3 fruit fly cellular contexts compared by ENCODE assay signal in the genomic region with DNA sequence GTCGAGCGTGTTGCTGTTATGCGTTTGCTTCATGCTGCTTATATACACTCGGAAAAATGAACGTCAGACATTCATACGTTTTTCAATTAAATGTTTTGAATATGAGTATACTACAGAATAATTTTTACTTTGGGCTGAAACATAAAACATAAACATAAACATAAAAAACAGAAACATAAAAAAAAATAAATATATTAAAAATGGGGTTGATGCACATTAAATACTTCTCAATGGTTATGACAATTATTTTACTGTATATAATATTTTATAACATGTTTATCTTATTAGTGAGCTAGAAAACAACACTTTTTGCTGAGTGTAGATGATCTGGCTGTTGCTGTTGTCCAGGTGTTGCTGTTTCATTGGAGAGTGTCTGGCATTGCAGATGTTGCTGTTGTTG.
TF ChIP-seq lines count a peak whose summit lies in the region.

No protein-coding gene starts in this region.

TF ChIP-seq in whole organism, embryonic, 481 proteins besides CTCF, POLR2A, EP300 and RAD21 (continued from another document and continues in another):
- peak; percentile 29 for TF ChIP-seq Blimp-1 (GFP tag; optimal IDR thresholded peaks at IDR 0.05; lab: Kevin White, UChicago)
- TF ChIP-seq phol (tag; optimal IDR thresholded peaks at IDR 0.05; lab: Kevin White, UChicago) = peak; percentile 52
- TF ChIP-seq mld (GFP tag; IDR thresholded peaks at IDR 0.05; lab: Robert Waterston, UW; ENCODE audit: partially characterized antibody) = no peak
- no peak for TF ChIP-seq kay (GFP tag; optimal IDR thresholded peaks at IDR 0.05; lab: Kevin White, UChicago)
- no peak for TF ChIP-seq Dad (GFP tag; optimal IDR thresholded peaks at IDR 0.05; lab: Kevin White, UChicago)
- no peak for TF ChIP-seq CG16815 (GFP tag; optimal IDR thresholded peaks at IDR 0.05; lab: Kevin White, UChicago)
- no peak for TF ChIP-seq CG6791 (GFP tag; IDR thresholded peaks at IDR 0.05; lab: Robert Waterston, UW; ENCODE audit: partially characterized antibody)
- no peak for TF ChIP-seq trem (tag; optimal IDR thresholded peaks at IDR 0.05; lab: Kevin White, UChicago)
- TF ChIP-seq pan (optimal IDR thresholded peaks at IDR 0.05; lab: Kevin White, UChicago) = no peak
- peak in 1 of 2 experiments; percentile 20 for TF ChIP-seq pan (GFP tag; optimal IDR thresholded peaks at IDR 0.05 in 1 of 2, IDR thresholded peaks at IDR 0.05 in 1 of 2)
- no peak for TF ChIP-seq dan (GFP tag; IDR thresholded peaks at IDR 0.05; lab: Robert Waterston, UW)
- no peak for TF ChIP-seq CG10431 (GFP tag; optimal IDR thresholded peaks at IDR 0.05; lab: Kevin White, UChicago)
- no peak for TF ChIP-seq lab (GFP tag; optimal IDR thresholded peaks at IDR 0.05; lab: Kevin White, UChicago)
- TF ChIP-seq Sox102F (GFP tag; optimal IDR thresholded peaks at IDR 0.05; lab: Kevin White, UChicago) = peak; percentile 68
- TF ChIP-seq chn (GFP tag; optimal IDR thresholded peaks at IDR 0.05; lab: Kevin White, UChicago) = no peak
- TF ChIP-seq CG17361 (GFP tag; IDR thresholded peaks at IDR 0.05; lab: Robert Waterston, UW) = 0 out of 3 replicates have a peak, but pooled peaks have one; percentile 46
- TF ChIP-seq CG9437 (GFP tag; optimal IDR thresholded peaks at IDR 0.05; lab: Kevin White, UChicago) = peak; percentile 9
- TF ChIP-seq H2.0 (GFP tag; IDR thresholded peaks at IDR 0.05; lab: Robert Waterston, UW) = no peak
- TF ChIP-seq CG10267 (tag; optimal IDR thresholded peaks at IDR 0.05; lab: Kevin White, UChicago) = peak; percentile 9
- TF ChIP-seq CG17829 (tag; optimal IDR thresholded peaks at IDR 0.05; lab: Kevin White, UChicago) = peak; percentile 10
- peak; percentile 67 for TF ChIP-seq dmrt99B (tag; optimal IDR thresholded peaks at IDR 0.05; lab: Kevin White, UChicago)
- peak; percentile 30 for TF ChIP-seq fd96Cb (tag; optimal IDR thresholded peaks at IDR 0.05; lab: Kevin White, UChicago)
- peak; percentile 41 for TF ChIP-seq CG18262 (tag; optimal IDR thresholded peaks at IDR 0.05; lab: Kevin White, UChicago)
- no peak for TF ChIP-seq sens-2 (GFP tag; IDR thresholded peaks at IDR 0.05; lab: Robert Waterston, UW)
- no peak for TF ChIP-seq CG5180 (GFP tag; optimal IDR thresholded peaks at IDR 0.05; lab: Kevin White, UChicago)
- no peak for TF ChIP-seq Spps (tag; optimal IDR thresholded peaks at IDR 0.05; lab: Kevin White, UChicago)
- no peak for TF ChIP-seq slou (GFP tag; optimal IDR thresholded peaks at IDR 0.05; lab: Kevin White, UChicago)
- TF ChIP-seq Dek (tag; optimal IDR thresholded peaks at IDR 0.05; lab: Kevin White, UChicago) = no peak
- 0 out of 2 replicates have a peak, but pooled peaks have one; percentile 15 for TF ChIP-seq E2f1 (GFP tag; IDR thresholded peaks at IDR 0.05; lab: Robert Waterston, UW)
- TF ChIP-seq Fer2 (tag; optimal IDR thresholded peaks at IDR 0.05; lab: Kevin White, UChicago) = no peak
- TF ChIP-seq NC2α (GFP tag; optimal IDR thresholded peaks at IDR 0.05; lab: Kevin White, UChicago) = no peak
- TF ChIP-seq pzg (GFP tag; optimal IDR thresholded peaks at IDR 0.05; lab: Kevin White, UChicago) = no peak
- TF ChIP-seq CG4820 (GFP tag; optimal IDR thresholded peaks at IDR 0.05; lab: Kevin White, UChicago) = no peak
- TF ChIP-seq lmd (GFP tag; IDR thresholded peaks at IDR 0.05; lab: Robert Waterston, UW) = no peak
- peak; percentile 13 for TF ChIP-seq Asciz (GFP tag; optimal IDR thresholded peaks at IDR 0.05; lab: Kevin White, UChicago)
- TF ChIP-seq nom (GFP tag; optimal IDR thresholded peaks at IDR 0.05; lab: Kevin White, UChicago) = peak; percentile 4
- TF ChIP-seq caup (GFP tag; optimal IDR thresholded peaks at IDR 0.05; lab: Kevin White, UChicago; ENCODE audit: severe bottlenecking) = no peak
- no peak for TF ChIP-seq Sin3A (optimal IDR thresholded peaks at IDR 0.05; lab: Kevin White, UChicago)
- TF ChIP-seq fru (optimal IDR thresholded peaks at IDR 0.05; lab: Kevin White, UChicago) = no peak
- TF ChIP-seq B-H2 (GFP tag; optimal IDR thresholded peaks at IDR 0.05; lab: Kevin White, UChicago) = no peak
- peak; percentile 36 for TF ChIP-seq CG2712 (tag; optimal IDR thresholded peaks at IDR 0.05; lab: Kevin White, UChicago)
- peak; percentile 17 for TF ChIP-seq zen (tag; optimal IDR thresholded peaks at IDR 0.05; lab: Kevin White, UChicago)
- TF ChIP-seq zfh2 (GFP tag; optimal IDR thresholded peaks at IDR 0.05; lab: Kevin White, UChicago) = no peak

TF ChIP-seq in whole organism, prepupa, 60 proteins besides CTCF, POLR2A, EP300 and RAD21 (continued from another document):
- peak; percentile 55 for TF ChIP-seq spab (GFP tag; optimal IDR thresholded peaks at IDR 0.05; lab: Kevin White, UChicago)
- TF ChIP-seq fd85E (GFP tag; optimal IDR thresholded peaks at IDR 0.05; lab: Kevin White, UChicago) = no peak
- peak; percentile 49 for TF ChIP-seq dac (GFP tag; optimal IDR thresholded peaks at IDR 0.05; lab: Kevin White, UChicago)
- TF ChIP-seq svp (GFP tag; lab: Kevin White, UChicago) = peak; percentile 55
- TF ChIP-seq CG15336 (GFP tag; IDR thresholded peaks at IDR 0.05; lab: Robert Waterston, UW) = peak; percentile 87
- TF ChIP-seq Ets21C (GFP tag; optimal IDR thresholded peaks at IDR 0.05; lab: Kevin White, UChicago) = no peak
- peak; percentile 69 for TF ChIP-seq Hr4 (GFP tag; optimal IDR thresholded peaks at IDR 0.05; lab: Kevin White, UChicago)
- peak; percentile 18 for TF ChIP-seq CG9139 (GFP tag; optimal IDR thresholded peaks at IDR 0.05; lab: Kevin White, UChicago)
- peak; percentile 70 for TF ChIP-seq pdm3 (GFP tag; optimal IDR thresholded peaks at IDR 0.05; lab: Kevin White, UChicago)
- no peak for TF ChIP-seq CG10669 (GFP tag; optimal IDR thresholded peaks at IDR 0.05; lab: Kevin White, UChicago)
- peak; percentile 79 for TF ChIP-seq CG4318 (GFP tag; optimal IDR thresholded peaks at IDR 0.05; lab: Kevin White, UChicago)
- peak in 1 of 2 experiments; percentile 77 for TF ChIP-seq salr (GFP tag; optimal IDR thresholded peaks at IDR 0.05; lab: Kevin White, UChicago)
- no peak for TF ChIP-seq Hr38 (GFP tag; optimal IDR thresholded peaks at IDR 0.05; lab: Kevin White, UChicago)
- peak; percentile 69 to 71 for TF ChIP-seq ss (GFP tag; optimal IDR thresholded peaks at IDR 0.05; lab: Kevin White, UChicago)
- TF ChIP-seq CG3919 (GFP tag; optimal IDR thresholded peaks at IDR 0.05; lab: Kevin White, UChicago) = peak; percentile 77
- TF ChIP-seq CG6792 (GFP tag; optimal IDR thresholded peaks at IDR 0.05; lab: Kevin White, UChicago) = peak; percentile 70
- TF ChIP-seq Lpt (GFP tag; optimal IDR thresholded peaks at IDR 0.05; lab: Kevin White, UChicago) = peak; percentile 78
- no peak for TF ChIP-seq Hr39 (GFP tag; optimal IDR thresholded peaks at IDR 0.05; lab: Kevin White, UChicago)
- peak; percentile 77 for TF ChIP-seq achi (GFP tag; optimal IDR thresholded peaks at IDR 0.05; lab: Kevin White, UChicago)
- TF ChIP-seq eg (GFP tag; IDR thresholded peaks at IDR 0.05; lab: Robert Waterston, UW) = peak; percentile 74
- TF ChIP-seq CG32006 (GFP tag; optimal IDR thresholded peaks at IDR 0.05; lab: Kevin White, UChicago) = peak; percentile 90
- TF ChIP-seq fd59A (GFP tag; optimal IDR thresholded peaks at IDR 0.05; lab: Kevin White, UChicago) = peak; percentile 46
- TF ChIP-seq fkh (GFP tag; optimal IDR thresholded peaks at IDR 0.05; lab: Kevin White, UChicago) = no peak
- peak; percentile 41 for TF ChIP-seq Sox14 (GFP tag; optimal IDR thresholded peaks at IDR 0.05; lab: Kevin White, UChicago)
- TF ChIP-seq net (GFP tag; optimal IDR thresholded peaks at IDR 0.05; lab: Kevin White, UChicago) = peak; percentile 78
- TF ChIP-seq Sox102F (GFP tag; optimal IDR thresholded peaks at IDR 0.05; lab: Kevin White, UChicago) = peak; percentile 35
- TF ChIP-seq CG16779 (tag; optimal IDR thresholded peaks at IDR 0.05; lab: Kevin White, UChicago) = no peak
- TF ChIP-seq Met (GFP tag; optimal IDR thresholded peaks at IDR 0.05; lab: Kevin White, UChicago) = peak; percentile 55
- TF ChIP-seq esn (GFP tag; optimal IDR thresholded peaks at IDR 0.05; lab: Kevin White, UChicago) = peak; percentile 61
- TF ChIP-seq CG10631 (GFP tag; optimal IDR thresholded peaks at IDR 0.05; lab: Kevin White, UChicago) = peak; percentile 73
- TF ChIP-seq CG8119 (GFP tag; IDR thresholded peaks at IDR 0.05; lab: Robert Waterston, UW) = peak; percentile 89
- TF ChIP-seq OdsH (GFP tag; optimal IDR thresholded peaks at IDR 0.05; lab: Kevin White, UChicago) = peak; percentile 72
- peak; percentile 62 for TF ChIP-seq CG6163 (GFP tag; IDR thresholded peaks at IDR 0.05; lab: Robert Waterston, UW)
- peak; percentile 63 for TF ChIP-seq CG7368 (GFP tag; optimal IDR thresholded peaks at IDR 0.05; lab: Kevin White, UChicago)
- peak; percentile 67 for TF ChIP-seq CG34406 (GFP tag; optimal IDR thresholded peaks at IDR 0.05; lab: Kevin White, UChicago)
- TF ChIP-seq Eip78C (GFP tag; lab: Kevin White, UChicago) = peak; percentile 92
- peak; percentile 19 for TF ChIP-seq CG31627 (GFP tag; optimal IDR thresholded peaks at IDR 0.05; lab: Kevin White, UChicago)
- peak; percentile 62 for TF ChIP-seq Ets96B (tag; optimal IDR thresholded peaks at IDR 0.05; lab: Kevin White, UChicago)

TF ChIP-seq in whole organism, wandering third instar larva, 38 proteins besides CTCF, POLR2A, EP300 and RAD21 (continued from another document):
- TF ChIP-seq Dif (GFP tag; optimal IDR thresholded peaks at IDR 0.05; lab: Kevin White, UChicago; ENCODE audit: partially characterized antibody) = no peak
- TF ChIP-seq psq (GFP tag; optimal IDR thresholded peaks at IDR 0.05; lab: Kevin White, UChicago) = peak; percentile 42
- TF ChIP-seq brk (GFP tag; optimal IDR thresholded peaks at IDR 0.05; lab: Kevin White, UChicago) = no peak
- TF ChIP-seq sage (GFP tag; optimal IDR thresholded peaks at IDR 0.05; lab: Kevin White, UChicago) = no peak
- no peak for TF ChIP-seq Abd-B (GFP tag; optimal IDR thresholded peaks at IDR 0.05; lab: Kevin White, UChicago)
- peak; percentile 49 for TF ChIP-seq h (GFP tag; optimal IDR thresholded peaks at IDR 0.05; lab: Kevin White, UChicago)
- TF ChIP-seq lola (GFP tag; optimal IDR thresholded peaks at IDR 0.05; lab: Kevin White, UChicago) = no peak
- no peak for TF ChIP-seq Hr83 (GFP tag; optimal IDR thresholded peaks at IDR 0.05; lab: Kevin White, UChicago; ENCODE audit: poor library complexity, severe bottlenecking)
- no peak for TF ChIP-seq sv (GFP tag; optimal IDR thresholded peaks at IDR 0.05; lab: Kevin White, UChicago)
- no peak for TF ChIP-seq Mio (GFP tag; optimal IDR thresholded peaks at IDR 0.05; lab: Kevin White, UChicago)
